Worm (Caenorhabditis elegans) whole organism, L3 larva: Measurements from ENCODE around the gene kxd-1.

Experiments used
- R02D3.7 ChIP-seq: fragments of 150-350 bp; optimal IDR thresholded peaks from 2 replicates; lab custom pipeline; 2014; ENCODE audit warnings: missing biosample characterization, missing genetic modification characterization
- ZK546.5 ChIP-seq: sonication (generic microtip); optimal IDR thresholded peaks from 2 replicates; lab custom pipeline; 2017; ENCODE audit warnings: missing biosample characterization, missing genetic modification characterization
- aly-2 ChIP-seq: fragments of 150-350 bp; optimal IDR thresholded peaks from 2 replicates; lab custom pipeline; 2014; ENCODE audit warnings: missing biosample characterization, missing genetic modification characterization
- ama-1 ChIP-seq: fragments of 150-350 bp; optimal IDR thresholded peaks from 2 replicates; lab custom pipeline; 2018
- ceh-16 ChIP-seq: sonication (generic microtip); optimal IDR thresholded peaks from 2 replicates; lab custom pipeline; 2017; ENCODE audit warnings: missing biosample characterization, missing genetic modification characterization
- ceh-28 ChIP-seq: fragments of 150-350 bp; optimal IDR thresholded peaks from 2 replicates; lab custom pipeline; 2014; ENCODE audit warnings: missing biosample characterization, missing genetic modification reagents, missing genetic modification characterization
- ceh-82 ChIP-seq: fragments of 150-350 bp; optimal IDR thresholded peaks from 2 replicates; lab custom pipeline; 2014; ENCODE audit warnings: missing biosample characterization, missing genetic modification characterization
- daf-12 ChIP-seq: fragments of 150-350 bp; optimal IDR thresholded peaks from 2 replicates; lab custom pipeline; 2014; ENCODE audit warnings: missing biosample characterization, missing genetic modification reagents, missing genetic modification characterization
- egl-27 ChIP-seq: sonication (generic microtip); optimal IDR thresholded peaks from 4 replicates; lab custom pipeline; 2017; ENCODE audit warnings: missing biosample characterization, missing genetic modification reagents, missing genetic modification characterization
- egl-5 ChIP-seq: fragments of 150-350 bp; optimal IDR thresholded peaks from 2 replicates; lab custom pipeline; 2017; ENCODE audit warnings: missing biosample characterization, missing genetic modification reagents, missing genetic modification characterization, inconsistent platforms
- elt-1 ChIP-seq: fragments of 150-350 bp; optimal IDR thresholded peaks from 2 replicates; lab custom pipeline; 2014; ENCODE audit warnings: missing biosample characterization, missing genetic modification characterization
- elt-3 ChIP-seq, 3 experiments: fragments of 150-350 bp in 1 of 3; sonication (generic microtip) in 2 of 3; optimal IDR thresholded peaks; 2 replicates in 2 of 3; 4 replicates in 1 of 3; lab custom pipeline; 2014 to 2017; ENCODE audit warnings: missing biosample characterization in 3 of 3, missing genetic modification characterization in 3 of 3
- eor-1 ChIP-seq, 2 experiments: fragments of 150-350 bp; optimal IDR thresholded peaks; 2 replicates each; lab custom pipeline; 2014 to 2018; ENCODE audit warnings: missing biosample characterization in 2 of 2, missing genetic modification characterization in 2 of 2
- fkh-10 ChIP-seq: sonication (generic microtip); optimal IDR thresholded peaks from 2 replicates; lab custom pipeline; 2017; ENCODE audit warnings: missing biosample characterization, missing genetic modification reagents, missing genetic modification characterization
- hmg-11 ChIP-seq: sonication (generic microtip); optimal IDR thresholded peaks from 2 replicates; lab custom pipeline; 2016; ENCODE audit warnings: missing genetic modification characterization, missing compliant biosample characterization
- jun-1 ChIP-seq: fragments of 150-350 bp; optimal IDR thresholded peaks from 2 replicates; lab custom pipeline; 2014; ENCODE audit warnings: missing biosample characterization, missing genetic modification reagents, missing genetic modification characterization
- lin-15B ChIP-seq: fragments of 150-350 bp; optimal IDR thresholded peaks from 2 replicates; lab custom pipeline; 2014; ENCODE audit warnings: missing biosample characterization, missing genetic modification characterization
- lin-39 ChIP-seq: fragments of 150-350 bp; optimal IDR thresholded peaks from 2 replicates; lab custom pipeline; 2018; ENCODE audit warnings: missing biosample characterization, missing genetic modification reagents, missing genetic modification characterization
- mdl-1 ChIP-seq: fragments of 150-350 bp; optimal IDR thresholded peaks from 2 replicates; lab custom pipeline; 2014; ENCODE audit warnings: missing biosample characterization, missing genetic modification characterization
- mml-1 ChIP-seq: fragments of 150-350 bp; sonication (generic microtip); optimal IDR thresholded peaks from 3 replicates; lab custom pipeline; 2014; ENCODE audit warnings: missing biosample characterization, missing genetic modification characterization
- nfya-1 ChIP-seq: sonication (generic microtip); optimal IDR thresholded peaks from 2 replicates; lab custom pipeline; 2017; ENCODE audit warnings: missing genetic modification characterization, mild to moderate bottlenecking, missing compliant biosample characterization, antibody characterized with exemption, moderate library complexity; ENCODE audit not compliant: insufficient read depth
- nhr-12 ChIP-seq: fragments of 150-350 bp; optimal IDR thresholded peaks from 2 replicates; lab custom pipeline; 2014; ENCODE audit warnings: missing biosample characterization, missing genetic modification characterization
- nhr-23 ChIP-seq: fragments of 150-350 bp; optimal IDR thresholded peaks from 2 replicates; lab custom pipeline; 2014; ENCODE audit warnings: missing biosample characterization, missing genetic modification reagents, missing genetic modification characterization
- nhr-237 ChIP-seq: fragments of 150-350 bp; optimal IDR thresholded peaks from 2 replicates; lab custom pipeline; 2014; ENCODE audit warnings: missing biosample characterization, missing genetic modification characterization
- nhr-25 ChIP-seq: sonication (generic microtip); optimal IDR thresholded peaks from 2 replicates; lab custom pipeline; 2017; ENCODE audit warnings: missing biosample characterization, missing genetic modification characterization
- nhr-28 ChIP-seq: fragments of 150-350 bp; optimal IDR thresholded peaks from 2 replicates; lab custom pipeline; 2014; ENCODE audit warnings: missing biosample characterization, missing genetic modification characterization
- nhr-43 ChIP-seq: sonication (generic microtip); optimal IDR thresholded peaks from 2 replicates; lab custom pipeline; 2016; ENCODE audit warnings: mild to moderate bottlenecking, missing genetic modification characterization, missing compliant biosample characterization; ENCODE audit not compliant: poor library complexity, severe bottlenecking
- nhr-76 ChIP-seq: fragments of 150-350 bp; sonication (generic microtip); optimal IDR thresholded peaks from 5 replicates; lab custom pipeline; 2014; ENCODE audit warnings: missing biosample characterization, missing genetic modification characterization
- nhr-77 ChIP-seq: fragments of 150-350 bp; optimal IDR thresholded peaks from 2 replicates; lab custom pipeline; 2014; ENCODE audit warnings: missing biosample characterization, missing genetic modification characterization
- pha-4 ChIP-seq: fragments of 150-350 bp; optimal IDR thresholded peaks from 2 replicates; lab custom pipeline; 2014; ENCODE audit warnings: missing biosample characterization, missing genetic modification reagents, missing genetic modification characterization
- sea-2 ChIP-seq: fragments of 150-350 bp; sonication (generic microtip); optimal IDR thresholded peaks from 4 replicates; lab custom pipeline; 2014; ENCODE audit warnings: missing biosample characterization, missing genetic modification reagents, missing genetic modification characterization
- skn-1 ChIP-seq: fragments of 150-350 bp; optimal IDR thresholded peaks from 2 replicates; lab custom pipeline; 2014; ENCODE audit warnings: missing biosample characterization, missing genetic modification characterization
- snpc-4 ChIP-seq: fragments of 150-350 bp; optimal IDR thresholded peaks from 2 replicates; lab custom pipeline; 2014; ENCODE audit warnings: missing biosample characterization, missing genetic modification characterization
- tbx-2 ChIP-seq: sonication (generic microtip); optimal IDR thresholded peaks from 2 replicates; lab custom pipeline; 2016; ENCODE audit warnings: mild to moderate bottlenecking, missing genetic modification characterization, missing compliant biosample characterization
- unc-39 ChIP-seq: sonication (generic microtip); optimal IDR thresholded peaks from 4 replicates; lab custom pipeline; 2017; ENCODE audit warnings: missing biosample characterization, missing genetic modification characterization
- unc-62 ChIP-seq: fragments of 150-350 bp; sonication (generic microtip); optimal IDR thresholded peaks from 4 replicates; lab custom pipeline; 2014; ENCODE audit warnings: missing biosample characterization, missing genetic modification reagents, missing genetic modification characterization
- ztf-4 ChIP-seq: fragments of 150-350 bp; optimal IDR thresholded peaks from 2 replicates; lab custom pipeline; 2014; ENCODE audit warnings: missing biosample characterization, missing genetic modification characterization

kxd-1 gene

DNA sequence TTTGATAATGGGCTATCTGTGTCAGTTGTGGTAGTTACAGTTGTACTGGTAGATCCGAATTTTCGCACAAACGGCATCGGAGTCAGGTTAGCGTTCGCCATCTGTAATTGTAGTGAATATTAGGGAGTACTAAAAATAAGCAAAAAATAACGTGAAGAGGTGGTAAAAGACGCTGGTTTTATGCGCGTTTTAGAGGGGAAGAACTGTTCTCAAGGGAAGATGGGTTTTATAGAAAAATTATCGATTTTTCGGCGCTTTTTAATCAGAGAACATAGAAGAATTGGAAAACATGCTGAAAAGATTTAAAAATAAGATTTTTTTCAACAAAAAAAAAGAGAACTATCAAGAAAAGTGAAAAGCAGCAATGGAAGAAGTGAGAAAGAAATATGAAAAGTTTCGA, 1.9 kb downstream of the kxd-1 start, which contains the start of gene C13F10.7:
Gene C13F10.7, minus strand, starts transcription at position 101 of the 400 bp plus-strand sequence.
- TF ChIP-seq nhr-28 (tag; lab: Kevin White, UChicago), result no peak
- TF ChIP-seq hmg-11, result no peak
- no peak for TF ChIP-seq tbx-2 (tag; lab: Kevin White, UChicago)
- TF ChIP-seq R02D3.7 (tag; lab: Kevin White, UChicago), result no peak
- TF ChIP-seq ceh-28 (tag; lab: Kevin White, UChicago), result no peak
- TF ChIP-seq snpc-4 (tag; lab: Kevin White, UChicago), result no peak
- no peak for TF ChIP-seq ama-1 (lab: Kevin White, UChicago)
- no peak for TF ChIP-seq elt-3 (tag; optimal IDR thresholded peaks at IDR 0.05; lab: Kevin White, UChicago)
- no peak for TF ChIP-seq unc-39 (tag; lab: Kevin White, UChicago)
- TF ChIP-seq skn-1, result no peak

DNA sequence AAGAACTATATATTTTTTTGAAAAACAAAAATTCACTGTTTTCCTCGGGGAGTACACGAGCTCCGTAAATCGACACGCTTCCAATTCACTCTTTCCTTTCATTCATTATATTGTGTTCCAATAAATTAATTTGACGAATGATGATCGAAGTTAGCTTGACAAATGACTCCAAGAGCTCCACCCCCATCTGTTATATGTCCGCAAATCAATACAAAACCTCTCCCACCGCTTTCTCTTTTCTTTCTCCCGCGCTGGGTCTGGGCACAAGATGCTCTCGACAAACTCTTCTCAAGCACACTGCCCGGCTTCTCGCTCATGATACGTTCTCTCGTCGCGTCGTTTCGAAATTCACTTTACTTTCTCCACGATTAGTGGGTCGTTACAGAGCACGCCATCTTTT, 2.7 kb downstream of the kxd-1 start, which contains the start of gene C13F10.1:
Gene C13F10.1, plus strand, starts transcription at position 138 of the 400 bp plus-strand sequence.
- TF ChIP-seq lin-39 (tag; lab: Kevin White, UChicago), result peak; percentile 63
- peak; percentile 29 for TF ChIP-seq nfya-1
- TF ChIP-seq unc-62, result no peak
- no peak for TF ChIP-seq ZK546.5
- peak; percentile 54 for TF ChIP-seq egl-5 (tag; lab: Kevin White, UChicago)
- peak; percentile 57 for TF ChIP-seq hmg-11

DNA sequence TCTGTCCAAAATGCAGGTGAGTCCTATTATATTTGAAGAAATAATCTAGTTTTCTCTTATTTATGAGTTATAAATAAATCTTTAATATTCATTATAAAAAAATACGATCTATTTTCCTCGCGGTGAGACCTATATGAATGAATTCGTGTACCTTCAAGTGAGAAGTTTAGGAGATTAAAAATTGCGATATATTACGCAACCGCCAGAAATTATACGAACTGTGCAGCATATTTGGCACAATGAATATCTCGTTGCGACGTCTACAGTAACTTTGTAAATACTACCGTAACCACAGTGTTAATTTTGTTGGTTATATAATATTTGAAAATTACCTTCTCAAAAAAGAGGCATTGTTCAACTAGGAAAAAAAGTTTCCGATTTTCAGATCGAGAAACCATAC, 3.1 kb downstream of the kxd-1 start:
- no peak for TF ChIP-seq snpc-4 (tag; lab: Kevin White, UChicago)
- no peak for TF ChIP-seq elt-3 (tag; optimal IDR thresholded peaks at IDR 0.05; lab: Kevin White, UChicago)
- no peak for TF ChIP-seq pha-4 (tag; lab: Kevin White, UChicago)
- no peak for TF ChIP-seq mdl-1
- TF ChIP-seq nfya-1, result no peak
- no peak for TF ChIP-seq nhr-76

DNA sequence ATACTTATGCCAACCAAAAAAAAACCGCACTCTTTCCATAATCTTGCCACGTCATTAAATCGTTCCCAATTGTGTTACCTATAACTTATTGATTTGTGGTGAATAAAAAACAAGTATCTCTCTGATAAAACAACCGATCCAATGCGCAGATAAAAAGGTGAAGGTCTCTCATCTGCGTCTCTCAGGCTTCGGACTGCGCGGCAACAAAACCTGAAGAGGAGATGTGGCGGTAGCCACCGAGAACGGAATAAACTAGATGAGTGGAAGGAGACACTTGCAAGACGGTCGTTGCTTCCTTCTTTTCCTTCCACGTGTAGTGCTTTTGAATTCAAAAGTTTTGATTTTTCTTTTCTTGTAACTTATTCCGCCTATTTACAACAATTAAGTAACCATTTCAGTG, 3.7 kb downstream of the kxd-1 start, which contains the start of gene fkb-3:
Gene fkb-3, plus strand, starts transcription at position 277 of the 400 bp plus-strand sequence.
- TF ChIP-seq ama-1 (lab: Kevin White, UChicago), result no peak
- TF ChIP-seq unc-39 (tag; lab: Kevin White, UChicago), result no peak
- TF ChIP-seq nhr-76, result no peak
- no peak for TF ChIP-seq sea-2 (GFP tag; lab: Kevin White, UChicago)
- no peak for TF ChIP-seq nhr-237
- TF ChIP-seq ceh-82, result no peak
- no peak for TF ChIP-seq jun-1
- TF ChIP-seq skn-1, result no peak
- no peak for TF ChIP-seq nfya-1
- no peak for TF ChIP-seq nhr-12 (tag; lab: Kevin White, UChicago)
- TF ChIP-seq nhr-28 (tag; lab: Kevin White, UChicago), result no peak
- TF ChIP-seq egl-27 (tag; lab: Kevin White, UChicago), result no peak
- peak; percentile 12 for TF ChIP-seq ceh-28 (tag; lab: Kevin White, UChicago)
- TF ChIP-seq R02D3.7 (tag; lab: Kevin White, UChicago), result no peak
- TF ChIP-seq ztf-4 (tag; lab: Kevin White, UChicago), result no peak
- TF ChIP-seq lin-39 (tag; lab: Kevin White, UChicago), result no peak
- TF ChIP-seq elt-3 (tag; optimal IDR thresholded peaks at IDR 0.05; lab: Kevin White, UChicago), result peak in 1 of 3 experiments; percentile 18
- no peak for TF ChIP-seq mdl-1
- TF ChIP-seq nhr-23 (tag; lab: Kevin White, UChicago), result peak; percentile 65
- no peak for TF ChIP-seq ceh-16 (tag; lab: Kevin White, UChicago)
- no peak for TF ChIP-seq eor-1 (tag; optimal IDR thresholded peaks at IDR 0.05; lab: Kevin White, UChicago)
- no peak for TF ChIP-seq fkh-10 (GFP tag; lab: Kevin White, UChicago)
- no peak for TF ChIP-seq tbx-2 (tag; lab: Kevin White, UChicago)
- TF ChIP-seq nhr-25 (tag; lab: Kevin White, UChicago), result peak; percentile 74
- TF ChIP-seq daf-12 (tag; lab: Kevin White, UChicago), result no peak
- TF ChIP-seq unc-62, result no peak
- TF ChIP-seq nhr-43, result no peak
- no peak for TF ChIP-seq aly-2 (tag; lab: Kevin White, UChicago)
- no peak for TF ChIP-seq hmg-11
- peak; percentile 3 for TF ChIP-seq lin-15B (tag; lab: Kevin White, UChicago)
- peak; percentile 30 for TF ChIP-seq elt-1 (tag; lab: Kevin White, UChicago)
- TF ChIP-seq mml-1 (tag; lab: Kevin White, UChicago), result no peak
- no peak for TF ChIP-seq ZK546.5
- no peak for TF ChIP-seq nhr-77 (tag; lab: Kevin White, UChicago)
